Worm (Caenorhabditis elegans): ENCODE data around the gene C08E8.1.

- TF ChIP-seq fkh-10 (GFP tag; optimal IDR thresholded peaks at IDR 0.05) (no peak), pha-4 (tag; optimal IDR thresholded peaks at IDR 0.05) (no peak), F13H6.1 (tag; optimal IDR thresholded peaks at IDR 0.05) (no peak), nfya-1 (tag; optimal IDR thresholded peaks at IDR 0.05) (no peak), tbx-7 (tag; optimal IDR thresholded peaks at IDR 0.05) (no peak), unc-86 (tag; optimal IDR thresholded peaks at IDR 0.05) (no peak), ama-1 (optimal IDR thresholded peaks at IDR 0.05) (no peak), ceh-48 (tag; optimal IDR thresholded peaks at IDR 0.05) (no peak), lim-6 (tag; optimal IDR thresholded peaks at IDR 0.05) (no peak), eyg-1 (tag; optimal IDR thresholded peaks at IDR 0.05) (no peak)
Measured at ce11 chrV:18339807-18340206, 22.5 kb downstream of the C08E8.1 start, which contains the start of gene C08E8.10.

All from whole organism, late embryonic.